Worm (Caenorhabditis elegans): ENCODE results near the gene C17C3.3.
A peak's percentile ranks its signal among the peaks of the same experiment; 100 is the strongest.

C17C3.3 gene

DNA sequence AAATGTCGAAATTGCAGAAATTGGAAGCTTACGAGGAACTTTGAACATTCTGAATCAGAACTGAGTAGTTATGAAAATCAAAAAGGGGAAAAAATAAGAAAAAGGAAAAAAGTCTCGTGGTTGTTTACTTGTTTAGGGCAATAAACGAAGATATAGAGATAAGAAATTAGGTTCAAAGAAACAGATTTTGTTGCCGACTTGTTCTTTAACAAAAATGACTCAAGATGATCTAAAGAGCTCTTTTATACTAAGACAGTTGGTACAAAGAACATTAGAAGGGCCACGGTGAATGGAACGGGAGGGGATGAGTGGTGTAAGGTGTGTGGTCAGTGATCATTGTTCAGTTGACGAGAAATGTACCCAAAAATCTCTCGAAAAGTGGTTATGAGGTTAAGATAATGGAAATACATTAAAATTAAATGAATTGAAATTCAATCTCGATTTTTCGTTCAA lies 14.1 kb upstream of the C17C3.3 start, which contains the start of gene acdh-2:
acdh-2 (minus strand) TSS at position 51 of the 453 bp plus-strand sequence.
- TF ChIP-seq nfya-1 (tag; optimal IDR thresholded peaks at IDR 0.05; ENCODE audit: insufficient read depth) (peak; percentile 35), unc-39 (tag; optimal IDR thresholded peaks at IDR 0.05) (no peak), nhr-43 (tag; optimal IDR thresholded peaks at IDR 0.05; ENCODE audit: poor library complexity, severe bottlenecking) (peak; percentile 18), ztf-11 (tag; optimal IDR thresholded peaks at IDR 0.05) (no peak)

DNA sequence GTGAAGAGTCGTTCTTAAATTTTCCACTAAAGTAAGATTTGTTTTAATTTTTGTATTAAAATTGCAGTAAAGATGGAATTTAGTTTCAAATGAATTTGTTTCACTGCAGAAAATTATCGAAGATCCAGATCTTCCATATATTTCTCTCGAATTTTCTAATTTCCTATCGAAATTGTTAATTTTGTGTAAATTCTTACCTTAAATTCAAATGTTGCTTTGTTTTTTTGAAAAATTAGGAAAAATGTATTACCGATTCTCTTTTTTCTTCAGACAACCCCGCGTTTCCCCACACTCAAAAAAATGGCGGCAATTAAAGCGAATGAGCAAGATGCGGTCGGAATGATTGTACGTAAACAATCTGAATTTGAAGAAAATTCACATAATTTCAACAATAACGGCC lies 11.8 kb upstream of the C17C3.3 start, which contains the start of gene C17C3.6:
C17C3.6 (plus strand) TSS at position 301 of the 400 bp plus-strand sequence.
- TF ChIP-seq nhr-23 (tag; optimal IDR thresholded peaks at IDR 0.05) (no peak), elt-2 (tag; optimal IDR thresholded peaks at IDR 0.05) (no peak), nhr-11 (tag; optimal IDR thresholded peaks at IDR 0.05) (no peak), hmg-11 (tag; optimal IDR thresholded peaks at IDR 0.05) (no peak), sea-2 (GFP tag; optimal IDR thresholded peaks at IDR 0.05) (no peak), nhr-43 (tag; optimal IDR thresholded peaks at IDR 0.05; ENCODE audit: poor library complexity, severe bottlenecking) (no peak), ceh-28 (tag; optimal IDR thresholded peaks at IDR 0.05) (no peak), fkh-2 (tag; optimal IDR thresholded peaks at IDR 0.05) (no peak), nhr-28 (tag; optimal IDR thresholded peaks at IDR 0.05) (no peak), eor-1 (tag; optimal IDR thresholded peaks at IDR 0.05) (no peak)

DNA sequence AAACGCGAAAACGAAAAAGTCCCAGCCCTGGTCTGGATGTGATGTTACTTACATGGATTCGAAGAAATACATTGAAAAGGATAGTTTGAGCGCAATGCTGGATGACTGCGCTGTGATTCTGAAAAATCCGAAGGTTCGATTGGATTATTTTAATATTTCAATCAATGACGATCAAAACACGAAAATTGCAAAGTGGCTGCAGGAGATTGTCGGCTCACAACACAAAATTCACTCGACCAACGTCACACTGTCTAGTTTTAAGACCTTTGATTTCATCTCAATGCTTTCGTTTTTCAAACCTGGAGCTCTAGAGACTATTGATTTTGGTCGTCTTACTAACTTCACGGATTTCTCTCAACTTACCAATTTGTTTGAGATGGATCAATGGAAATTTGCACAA lies 10.0 kb upstream of the C17C3.3 start, which contains the start of gene C17C3.5:
C17C3.5 (plus strand) TSS at position 301 of the 400 bp plus-strand sequence.
- no peak for TF ChIP-seq lsy-12 (tag; optimal IDR thresholded peaks at IDR 0.05)
- TF ChIP-seq unc-39 (tag; optimal IDR thresholded peaks at IDR 0.05) = no peak
- no peak for TF ChIP-seq nhr-67 (tag; optimal IDR thresholded peaks at IDR 0.05)
- no peak for TF ChIP-seq fkh-2 (tag; optimal IDR thresholded peaks at IDR 0.05)
- TF ChIP-seq nhr-237 (tag; optimal IDR thresholded peaks at IDR 0.05) = no peak
- no peak for TF ChIP-seq ztf-11 (tag; optimal IDR thresholded peaks at IDR 0.05)
- no peak for TF ChIP-seq nhr-76 (tag; optimal IDR thresholded peaks at IDR 0.05)
- no peak for TF ChIP-seq lin-15B (tag; optimal IDR thresholded peaks at IDR 0.05)

DNA sequence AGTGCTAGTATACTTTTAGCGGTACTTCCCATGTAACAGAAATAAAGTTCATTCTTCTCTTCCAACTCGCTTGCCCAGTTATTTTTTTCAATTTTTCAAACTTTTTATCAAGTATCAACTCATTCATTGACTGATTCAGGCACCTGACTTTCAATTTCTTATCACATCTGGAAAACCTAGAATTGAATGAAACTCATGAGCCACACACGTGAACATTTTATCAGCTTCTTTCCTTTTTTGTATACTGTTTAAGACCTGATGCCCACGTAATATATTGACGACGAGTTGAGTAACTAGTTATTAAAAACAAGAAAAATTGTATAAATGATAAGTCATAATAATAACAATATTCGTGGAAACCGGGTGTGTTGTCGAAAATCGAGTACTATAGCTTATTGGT lies 8.0 kb upstream of the C17C3.3 start:
- TF ChIP-seq eor-1 (tag; optimal IDR thresholded peaks at IDR 0.05) = no peak
- peak; percentile 92 for TF ChIP-seq elt-2 (tag; optimal IDR thresholded peaks at IDR 0.05)
- TF ChIP-seq elt-3 (tag; optimal IDR thresholded peaks at IDR 0.05) = no peak
- TF ChIP-seq sea-2 (GFP tag; optimal IDR thresholded peaks at IDR 0.05) = no peak
- no peak for TF ChIP-seq nhr-77 (tag; optimal IDR thresholded peaks at IDR 0.05)
- TF ChIP-seq ceh-16 (tag; optimal IDR thresholded peaks at IDR 0.05) = no peak
- no peak for TF ChIP-seq egl-27 (tag; optimal IDR thresholded peaks at IDR 0.05)
- no peak for TF ChIP-seq nhr-25 (tag; optimal IDR thresholded peaks at IDR 0.05)
- TF ChIP-seq ama-1 (optimal IDR thresholded peaks at IDR 0.05) = no peak
- no peak for TF ChIP-seq egl-5 (tag; optimal IDR thresholded peaks at IDR 0.05)
- no peak for TF ChIP-seq snpc-4 (tag; optimal IDR thresholded peaks at IDR 0.05)
- TF ChIP-seq nhr-23 (tag; optimal IDR thresholded peaks at IDR 0.05) = no peak
- no peak for TF ChIP-seq R02D3.7 (tag; optimal IDR thresholded peaks at IDR 0.05)
- TF ChIP-seq daf-12 (tag; optimal IDR thresholded peaks at IDR 0.05) = no peak
- TF ChIP-seq mml-1 (tag; optimal IDR thresholded peaks at IDR 0.05) = no peak
- TF ChIP-seq pha-4 (tag; optimal IDR thresholded peaks at IDR 0.05) = peak; percentile 67
- no peak for TF ChIP-seq nhr-28 (tag; optimal IDR thresholded peaks at IDR 0.05)
- TF ChIP-seq lin-39 (tag; optimal IDR thresholded peaks at IDR 0.05) = no peak
- peak; percentile 95 for TF ChIP-seq pqm-1 (tag; optimal IDR thresholded peaks at IDR 0.05)

DNA sequence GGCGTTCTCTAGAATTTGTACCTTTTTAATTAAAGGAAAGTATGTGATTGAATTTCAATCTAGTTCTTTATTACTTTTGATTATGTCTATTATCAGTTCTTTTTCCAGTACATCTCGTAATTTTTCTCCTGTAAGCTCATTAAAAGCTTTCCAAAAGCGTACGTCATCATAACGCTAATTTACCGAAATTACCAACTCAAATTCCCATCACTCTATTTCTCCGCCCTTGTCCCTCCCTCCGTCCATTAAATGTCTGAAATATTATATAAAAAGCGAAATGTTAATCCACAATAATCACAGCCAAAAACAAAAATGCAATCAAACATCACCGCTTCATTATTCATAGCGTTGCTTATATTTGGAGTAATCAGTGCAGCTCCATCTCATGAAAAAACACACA lies 7.2 kb upstream of the C17C3.3 start, which contains the start of gene ins-12:
ins-12 (plus strand) TSS at position 301 of the 400 bp plus-strand sequence.
- no peak for TF ChIP-seq nhr-12 (tag; optimal IDR thresholded peaks at IDR 0.05)
- no peak for TF ChIP-seq elt-1 (tag; optimal IDR thresholded peaks at IDR 0.05)
- TF ChIP-seq tbx-2 (tag; optimal IDR thresholded peaks at IDR 0.05) = no peak
- TF ChIP-seq ceh-9 (tag; optimal IDR thresholded peaks at IDR 0.05) = no peak
- no peak for TF ChIP-seq lsy-12 (tag; optimal IDR thresholded peaks at IDR 0.05)
- TF ChIP-seq hmg-11 (tag; optimal IDR thresholded peaks at IDR 0.05) = no peak
- no peak for TF ChIP-seq mdl-1 (tag; optimal IDR thresholded peaks at IDR 0.05)
- no peak for TF ChIP-seq ceh-28 (tag; optimal IDR thresholded peaks at IDR 0.05)
- TF ChIP-seq egl-27 (tag; optimal IDR thresholded peaks at IDR 0.05) = no peak
- no peak for TF ChIP-seq ceh-16 (tag; optimal IDR thresholded peaks at IDR 0.05)

Measured in whole organism, L3 larva.